Fruit fly (Drosophila melanogaster): ENCODE data around the gene CG18259.

Gene CG18259

DNA sequence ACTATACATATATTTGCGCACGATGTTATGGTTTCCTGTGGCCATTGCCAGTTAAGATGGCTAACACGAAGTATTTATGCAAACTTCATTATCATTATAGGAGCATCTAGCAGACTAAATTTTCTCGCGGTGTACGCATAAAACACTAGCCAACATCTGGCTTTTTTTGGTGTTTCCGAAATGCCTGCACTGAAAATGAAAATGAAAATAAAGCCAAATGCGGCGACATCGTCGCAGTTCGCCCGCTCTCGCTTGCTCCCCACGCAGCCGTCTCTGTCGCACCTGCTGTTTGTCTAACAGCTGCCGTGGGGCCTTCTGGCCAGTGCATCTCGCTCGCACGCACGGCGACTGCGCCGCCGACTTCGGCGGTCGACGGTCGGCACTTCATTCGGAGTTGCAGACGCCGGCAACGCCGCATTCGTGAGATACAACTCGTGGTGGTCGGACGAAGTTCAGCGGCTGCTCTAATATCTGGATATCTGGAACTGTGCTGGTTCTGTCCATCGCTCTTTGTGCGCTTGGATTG, 8.4 kb downstream of the CG18259 start, which contains the start of gene CG6891 (continued):
- TF ChIP-seq gfzf (GFP tag; optimal IDR thresholded peaks at IDR 0.05), result no peak
- TF ChIP-seq CG15514 (GFP tag; optimal IDR thresholded peaks at IDR 0.05), result peak; percentile 5
- TF ChIP-seq lbe (GFP tag; optimal IDR thresholded peaks at IDR 0.05), result no peak
- peak; percentile 5 for TF ChIP-seq jing (GFP tag; optimal IDR thresholded peaks at IDR 0.05)
- TF ChIP-seq CG1603 (tag; optimal IDR thresholded peaks at IDR 0.05), result peak; percentile 54
- TF ChIP-seq zf30C (GFP tag; optimal IDR thresholded peaks at IDR 0.05), result peak; percentile 76
- TF ChIP-seq cwo (GFP tag; optimal IDR thresholded peaks at IDR 0.05), result no peak
- no peak for TF ChIP-seq Dfd (GFP tag; optimal IDR thresholded peaks at IDR 0.05)
- TF ChIP-seq NK7.1 (GFP tag; optimal IDR thresholded peaks at IDR 0.05), result no peak
- no peak for TF ChIP-seq CG34376 (GFP tag; optimal IDR thresholded peaks at IDR 0.05)
- TF ChIP-seq CG11093 (GFP tag; IDR thresholded peaks at IDR 0.05), result no peak
- peak; percentile 37 for TF ChIP-seq Mad (GFP tag; optimal IDR thresholded peaks at IDR 0.05)
- TF ChIP-seq CG3726 (GFP tag; IDR thresholded peaks at IDR 0.05), result no peak
- TF ChIP-seq Lpt (GFP tag; optimal IDR thresholded peaks at IDR 0.05), result no peak
- no peak for TF ChIP-seq CG1792 (GFP tag; optimal IDR thresholded peaks at IDR 0.05)
- peak; percentile 41; the same call in 1 of the 2 replicates for TF ChIP-seq CG13287 (GFP tag; IDR thresholded peaks at IDR 0.05; ENCODE audit: partially characterized antibody)
- no peak for TF ChIP-seq CG32767 (GFP tag; IDR thresholded peaks at IDR 0.05)
- TF ChIP-seq Usf (GFP tag; optimal IDR thresholded peaks at IDR 0.05), result no peak
- peak; percentile 25 for TF ChIP-seq ewg (GFP tag; optimal IDR thresholded peaks at IDR 0.05)
- TF ChIP-seq inv (GFP tag; IDR thresholded peaks at IDR 0.05; ENCODE audit: partially characterized antibody), result no peak
- TF ChIP-seq CG12219 (GFP tag; optimal IDR thresholded peaks at IDR 0.05), result no peak
- no peak for TF ChIP-seq CG6765 (GFP tag; optimal IDR thresholded peaks at IDR 0.05)
- TF ChIP-seq abd-A (tag; optimal IDR thresholded peaks at IDR 0.05), result no peak
- TF ChIP-seq BEAF-32 (GFP tag; optimal IDR thresholded peaks at IDR 0.05), result no peak
- 0 out of 2 replicates have a peak, but pooled peaks have one; percentile 19 for TF ChIP-seq ranshi (GFP tag; IDR thresholded peaks at IDR 0.05)
- no peak for TF ChIP-seq tap (tag; optimal IDR thresholded peaks at IDR 0.05)
- TF ChIP-seq CG3847 (GFP tag; IDR thresholded peaks at IDR 0.05), result 0 out of 2 replicates have a peak, but pooled peaks have one; percentile 13
- no peak for TF ChIP-seq CG15696 (tag; optimal IDR thresholded peaks at IDR 0.05)
- no peak for TF ChIP-seq ems (GFP tag; optimal IDR thresholded peaks at IDR 0.05)
- no peak for TF ChIP-seq CG4328 (GFP tag; optimal IDR thresholded peaks at IDR 0.05)
- no peak for TF ChIP-seq dan (GFP tag; IDR thresholded peaks at IDR 0.05)
- peak; percentile 80 for TF ChIP-seq sens (GFP tag)
- peak; percentile 21 for TF ChIP-seq CG6854 (GFP tag; optimal IDR thresholded peaks at IDR 0.05)

DNA sequence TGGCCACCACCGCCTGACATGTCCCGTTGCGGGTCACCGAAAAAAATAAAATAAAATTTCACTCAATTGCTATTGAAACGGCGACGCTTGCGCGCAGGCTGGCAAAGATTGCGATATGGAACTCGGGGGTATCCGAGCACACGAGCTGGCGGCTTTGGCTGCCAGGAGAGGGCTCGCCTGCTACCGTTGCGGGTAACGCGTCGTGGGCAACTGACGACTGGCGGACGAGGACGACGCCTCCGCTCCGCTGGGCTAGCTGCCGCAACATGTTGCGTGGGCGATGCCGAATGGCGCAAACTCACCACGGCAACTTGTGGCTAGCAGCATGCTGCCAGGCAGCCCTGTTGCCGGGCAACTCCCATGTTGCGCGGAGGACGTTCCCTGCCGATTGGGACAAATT, 9.5 kb downstream of the CG18259 start, which contains the start of gene CCKLR-17D3:
Gene CCKLR-17D3 (minus strand): TSS at position 211 of the 400 bp plus-strand sequence.
- TF ChIP-seq MTF-1 (GFP tag; optimal IDR thresholded peaks at IDR 0.05; ENCODE audit: borderline replicate concordance), result no peak
- peak; percentile 72 for TF ChIP-seq sens (GFP tag)
- TF ChIP-seq CG5180 (GFP tag; optimal IDR thresholded peaks at IDR 0.05), result peak; percentile 27
- TF ChIP-seq chm (GFP tag; IDR thresholded peaks at IDR 0.05), result 0 out of 2 replicates have a peak, but pooled peaks have one; percentile 23
- TF ChIP-seq fd96Cb (tag; optimal IDR thresholded peaks at IDR 0.05), result no peak
- peak; percentile 74 for TF ChIP-seq ewg (GFP tag; optimal IDR thresholded peaks at IDR 0.05)
- peak; percentile 5 for TF ChIP-seq nom (GFP tag; optimal IDR thresholded peaks at IDR 0.05)
- peak; percentile 99 for TF ChIP-seq CG11504 (tag; optimal IDR thresholded peaks at IDR 0.05)
- no peak for TF ChIP-seq eve (GFP tag; optimal IDR thresholded peaks at IDR 0.05)
- TF ChIP-seq Ets65A (GFP tag), result peak; percentile 27
- TF ChIP-seq ci (GFP tag; IDR thresholded peaks at IDR 0.05), result 0 out of 3 replicates have a peak, but pooled peaks have one; percentile 55
- 0 out of 3 replicates have a peak, but pooled peaks have one; percentile 14 for TF ChIP-seq CG16813 (GFP tag; IDR thresholded peaks at IDR 0.05; ENCODE audit: partially characterized antibody)
- TF ChIP-seq croc (GFP tag; conservative IDR thresholded peaks at IDR 0.05), result no peak
- TF ChIP-seq pros (GFP tag; optimal IDR thresholded peaks at IDR 0.05), result no peak
- peak; percentile 87 for TF ChIP-seq Med (GFP tag)
- TF ChIP-seq Hr3 (GFP tag; optimal IDR thresholded peaks at IDR 0.05), result no peak
- TF ChIP-seq Jarid2 (GFP tag; optimal IDR thresholded peaks at IDR 0.05), result peak; percentile 71
- TF ChIP-seq CG7745 (tag; optimal IDR thresholded peaks at IDR 0.05), result no peak
- TF ChIP-seq CG31365 (tag; optimal IDR thresholded peaks at IDR 0.05), result no peak
- TF ChIP-seq ham (GFP tag; IDR thresholded peaks at IDR 0.05), result no peak

Data from whole organism, embryonic.